Worm (Caenorhabditis elegans) whole organism, midembryonic: ENCODE measurements around the gene C17H11.6.

ENCODE experiments used
- flt-1 ChIP-seq: fragments of 200-800 bp; sonication (Bioruptor generic); IDR thresholded peaks from 2 replicates; pipeline ENCODE4 v1.3.6; 2022; ENCODE audit warnings: missing genetic modification characterization, missing compliant biosample characterization
- ztf-23 ChIP-seq: fragments of 200-800 bp; sonication (Bioruptor generic); IDR thresholded peaks from 2 replicates; pipeline ENCODE4 v1.3.6; 2022; ENCODE audit warnings: missing genetic modification reagents, missing genetic modification characterization, missing compliant biosample characterization

DNA sequence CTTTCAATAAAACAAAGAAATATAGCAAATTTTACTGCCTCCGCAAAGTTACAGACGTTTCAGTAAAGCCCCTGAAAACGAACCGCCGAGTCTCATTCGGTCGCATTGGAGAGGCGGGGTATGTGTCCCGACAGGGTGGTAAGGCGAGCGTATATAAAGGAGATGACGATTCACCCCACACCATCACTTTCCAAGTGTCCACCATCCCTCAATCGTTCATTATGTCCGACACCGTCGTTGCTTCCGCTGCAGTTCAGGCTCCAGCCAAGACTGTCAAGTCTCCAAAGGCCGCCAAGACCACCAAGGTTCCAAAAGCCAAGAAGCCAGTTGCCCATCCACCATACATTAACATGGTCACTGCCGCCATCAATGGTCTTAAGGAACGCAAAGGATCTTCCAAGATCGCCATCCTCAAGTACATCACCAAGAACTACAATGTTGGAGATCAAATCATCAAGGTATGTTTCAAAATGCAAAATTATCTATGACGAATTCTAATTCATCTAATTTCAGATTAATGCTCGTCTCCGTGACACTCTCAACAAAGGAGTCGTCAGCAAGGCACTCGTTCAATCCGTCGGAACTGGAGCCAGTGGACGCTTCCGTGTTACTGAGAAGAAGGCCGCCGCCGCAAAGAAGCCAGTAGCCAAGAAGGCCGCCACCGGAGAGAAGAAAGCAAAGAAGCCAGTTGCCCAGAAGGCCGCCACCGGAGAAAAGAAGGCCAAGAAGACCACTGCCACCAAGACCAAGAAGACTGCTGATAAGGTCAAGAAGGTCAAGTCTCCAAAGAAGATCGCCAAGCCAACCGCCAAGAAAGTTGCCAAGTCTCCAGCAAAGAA, 44.4 kb downstream of the C17H11.6 start, which contains the start of gene hil-3:
- 0 out of 2 replicates have a peak, but pooled peaks have one; percentile 33 for TF ChIP-seq ztf-23
- TF ChIP-seq flt-1 = no peak
